Fruit fly (Drosophila melanogaster): Measurements from ENCODE around the gene CG5854.

The CG5854 gene

dm6 chr3R:23920874-23921539 is 12.7 kb upstream of the CG5854 start (continued):
- no peak for TF ChIP-seq dan (GFP tag; IDR thresholded peaks at IDR 0.05)
- TF ChIP-seq H2.0 (GFP tag; IDR thresholded peaks at IDR 0.05): peak; percentile 44
- TF ChIP-seq Hmr (GFP tag; optimal IDR thresholded peaks at IDR 0.05): peak; percentile 71
- no peak for TF ChIP-seq HLH4C (GFP tag; IDR thresholded peaks at IDR 0.05; ENCODE audit: partially characterized antibody)
- peak; percentile 57 for TF ChIP-seq stc (GFP tag; IDR thresholded peaks at IDR 0.05)
- peak; percentile 11 for TF ChIP-seq CG7987 (GFP tag; optimal IDR thresholded peaks at IDR 0.05)
- peak; percentile 34 for TF ChIP-seq ash1 (GFP tag; optimal IDR thresholded peaks at IDR 0.05)
- no peak for TF ChIP-seq jing (GFP tag; optimal IDR thresholded peaks at IDR 0.05)
- TF ChIP-seq CG12071 (GFP tag; optimal IDR thresholded peaks at IDR 0.05): peak; percentile 52
- TF ChIP-seq fd102C (GFP tag; optimal IDR thresholded peaks at IDR 0.05): no peak
- no peak for TF ChIP-seq Bteb2 (GFP tag; optimal IDR thresholded peaks at IDR 0.05)
- TF ChIP-seq CG4617 (GFP tag; optimal IDR thresholded peaks at IDR 0.05; ENCODE audit: borderline replicate concordance): no peak
- no peak for TF ChIP-seq Sry-δ (GFP tag; optimal IDR thresholded peaks at IDR 0.05)
- TF ChIP-seq Hr39 (optimal IDR thresholded peaks at IDR 0.05): no peak
- no peak for TF ChIP-seq Neu2 (GFP tag; optimal IDR thresholded peaks at IDR 0.05; ENCODE audit: borderline replicate concordance)
- TF ChIP-seq B-H2 (GFP tag; optimal IDR thresholded peaks at IDR 0.05): peak; percentile 85
- peak; percentile 43 for TF ChIP-seq CG15269 (tag; optimal IDR thresholded peaks at IDR 0.05)
- TF ChIP-seq h (optimal IDR thresholded peaks at IDR 0.05): no peak
- TF ChIP-seq E2f2 (GFP tag; IDR thresholded peaks at IDR 0.05): peak; percentile 9; the same call in 1 of the 2 replicates
- TF ChIP-seq Fer2 (tag; optimal IDR thresholded peaks at IDR 0.05): peak; percentile 55
- TF ChIP-seq BtbVII (GFP tag; optimal IDR thresholded peaks at IDR 0.05): no peak
- TF ChIP-seq CG13123 (GFP tag; optimal IDR thresholded peaks at IDR 0.05): no peak
- TF ChIP-seq cwo (GFP tag; optimal IDR thresholded peaks at IDR 0.05): peak; percentile 53
- no peak for TF ChIP-seq CG17802 (tag; optimal IDR thresholded peaks at IDR 0.05)
- no peak for TF ChIP-seq az2 (GFP tag; optimal IDR thresholded peaks at IDR 0.05)
- peak; percentile 33 for TF ChIP-seq Rx (GFP tag; IDR thresholded peaks at IDR 0.05)
- TF ChIP-seq sna (GFP tag; IDR thresholded peaks at IDR 0.05; ENCODE audit: partially characterized antibody): no peak
- TF ChIP-seq CG7556 (GFP tag; optimal IDR thresholded peaks at IDR 0.05): no peak
- peak; percentile 43 for TF ChIP-seq jumu (GFP tag; optimal IDR thresholded peaks at IDR 0.05)
- TF ChIP-seq CG6272 (GFP tag; IDR thresholded peaks at IDR 0.05): peak; percentile 56
- no peak for TF ChIP-seq CG16813 (GFP tag; IDR thresholded peaks at IDR 0.05; ENCODE audit: partially characterized antibody)
- peak; percentile 11 for TF ChIP-seq Jarid2 (GFP tag; optimal IDR thresholded peaks at IDR 0.05)
- TF ChIP-seq otp (GFP tag; IDR thresholded peaks at IDR 0.05): 0 out of 3 replicates have a peak, but pooled peaks have one; percentile 40
- TF ChIP-seq CG9876 (GFP tag; optimal IDR thresholded peaks at IDR 0.05): peak; percentile 24
- no peak for TF ChIP-seq CG1024 (GFP tag; IDR thresholded peaks at IDR 0.05)
- peak; percentile 59 for TF ChIP-seq oc (tag; optimal IDR thresholded peaks at IDR 0.05)
- TF ChIP-seq Fer1 (GFP tag; optimal IDR thresholded peaks at IDR 0.05): peak; percentile 46
- peak; percentile 88; the same call in 3 of the 4 replicates for TF ChIP-seq chinmo (GFP tag; IDR thresholded peaks at IDR 0.05; ENCODE audit: partially characterized antibody)
- no peak for TF ChIP-seq vnd (GFP tag; IDR thresholded peaks at IDR 0.05; ENCODE audit: partially characterized antibody)
- peak; percentile 17 for TF ChIP-seq CG18011 (GFP tag; optimal IDR thresholded peaks at IDR 0.05)
- no peak for TF ChIP-seq CG8089 (GFP tag; optimal IDR thresholded peaks at IDR 0.05)
- TF ChIP-seq bsh (GFP tag; optimal IDR thresholded peaks at IDR 0.05): peak in 1 of 2 experiments; percentile 5
- TF ChIP-seq CG15011 (GFP tag; optimal IDR thresholded peaks at IDR 0.05): no peak
- TF ChIP-seq Dad (GFP tag; optimal IDR thresholded peaks at IDR 0.05): peak; percentile 39
- no peak for TF ChIP-seq NC2α (GFP tag; optimal IDR thresholded peaks at IDR 0.05)
- 0 out of 2 replicates have a peak, but pooled peaks have one; percentile 39 for TF ChIP-seq CG11696 (GFP tag; IDR thresholded peaks at IDR 0.05)
- peak; percentile 8 for TF ChIP-seq grn (GFP tag; optimal IDR thresholded peaks at IDR 0.05)
- TF ChIP-seq CG8290 (GFP tag; optimal IDR thresholded peaks at IDR 0.05): no peak
- TF ChIP-seq CG8290 (tag; optimal IDR thresholded peaks at IDR 0.05): peak in 1 of 2 experiments; percentile 95
- peak; percentile 48; the same call in 1 of the 3 replicates for TF ChIP-seq Aef1 (GFP tag; IDR thresholded peaks at IDR 0.05)
